Fruit fly (Drosophila melanogaster) Kc167 (cell line): ENCODE results near the gene mor.

Source experiments
- Myc ChIP-seq: fragments of >200 bp; optimal IDR thresholded peaks from 2 replicates; lab custom pipeline; 2017; ENCODE audit warnings: missing external identifiers
- h ChIP-seq: fragments of >200 bp; optimal IDR thresholded peaks from 3 replicates; lab custom pipeline; 2018; ENCODE audit warnings: missing external identifiers
- ttk ChIP-seq: sonication (Bioruptor generic); optimal IDR thresholded peaks from 2 replicates; lab custom pipeline; 2017; ENCODE audit warnings: missing external identifiers

- no peak for TF ChIP-seq ttk
- TF ChIP-seq h (lab: Kevin White, UChicago) = no peak
- no peak for TF ChIP-seq Myc (lab: Kevin White, UChicago)
These were observed 45.5 kb downstream of the mor start for dm6 chr3R:15927172-15927571.
